Worm (Caenorhabditis elegans): ENCODE results near the gene agr-1.

Gene agr-1

ce11 chrII:6721581-6721980, 53.4 kb downstream of the agr-1 start (continued):
- TF ChIP-seq sea-2 (GFP tag; optimal IDR thresholded peaks at IDR 0.05) (no peak), elt-3 (tag; optimal IDR thresholded peaks at IDR 0.05) (no peak), fkh-10 (GFP tag; optimal IDR thresholded peaks at IDR 0.05) (no peak), ceh-16 (tag; optimal IDR thresholded peaks at IDR 0.05) (no peak), ceh-28 (tag; optimal IDR thresholded peaks at IDR 0.05) (no peak)

- TF ChIP-seq elt-2 (tag; optimal IDR thresholded peaks at IDR 0.05) = peak; percentile 60
- TF ChIP-seq lin-39 (tag; optimal IDR thresholded peaks at IDR 0.05) = no peak
- no peak for TF ChIP-seq nhr-11 (tag; optimal IDR thresholded peaks at IDR 0.05)
- TF ChIP-seq daf-12 (tag; optimal IDR thresholded peaks at IDR 0.05) = no peak
Measured at ce11 chrII:6718221-6718620, 56.8 kb downstream of the agr-1 start, which contains the start of gene tsp-10. Gene tsp-10 (plus strand): TSS chrII:6718586.

ce11 chrII:6716638-6717037, 58.3 kb downstream of the agr-1 start, which contains the start of the genes T14B4.5 and T14B4.20:
Gene T14B4.5 (plus strand): TSS chrII:6716863.
Gene T14B4.20 (plus strand): TSS chrII:6716901.
- TF ChIP-seq ceh-9 (tag; optimal IDR thresholded peaks at IDR 0.05) (no peak), nhr-11 (tag; optimal IDR thresholded peaks at IDR 0.05) (no peak), eor-1 (tag; optimal IDR thresholded peaks at IDR 0.05) (peak in 1 of 2 experiments; percentile 11), nhr-23 (tag; optimal IDR thresholded peaks at IDR 0.05) (peak; percentile 64), nhr-25 (tag; optimal IDR thresholded peaks at IDR 0.05) (peak; percentile 38)

- TF ChIP-seq nhr-76 (tag; optimal IDR thresholded peaks at IDR 0.05) (no peak), ama-1 (optimal IDR thresholded peaks at IDR 0.05) (peak; percentile 28), nhr-43 (tag; optimal IDR thresholded peaks at IDR 0.05; ENCODE audit: poor library complexity, severe bottlenecking) (peak; percentile 35), unc-62 (GFP tag; optimal IDR thresholded peaks at IDR 0.05) (no peak), nhr-23 (tag; optimal IDR thresholded peaks at IDR 0.05) (peak; percentile 46)
Measured at ce11 chrII:6715853-6716252, 59.1 kb downstream of the agr-1 start.

ce11 chrII:6713832-6714342, 61.1 kb downstream of the agr-1 start, which contains the start of gene dpy-2:
Gene dpy-2 (plus strand): TSS chrII:6714292.
- TF ChIP-seq mdl-1 (tag; optimal IDR thresholded peaks at IDR 0.05) (no peak), nhr-23 (tag; optimal IDR thresholded peaks at IDR 0.05) (peak; percentile 85), ceh-28 (tag; optimal IDR thresholded peaks at IDR 0.05) (no peak), elt-3 (tag; optimal IDR thresholded peaks at IDR 0.05) (peak in 2 of 3 experiments; percentile 10 to 76)

ce11 chrII:6713003-6713402, 62.0 kb downstream of the agr-1 start:
- TF ChIP-seq lsy-12 (tag; optimal IDR thresholded peaks at IDR 0.05) = no peak
- TF ChIP-seq ztf-4 (tag; optimal IDR thresholded peaks at IDR 0.05) = no peak
- no peak for TF ChIP-seq nhr-77 (tag; optimal IDR thresholded peaks at IDR 0.05)
- no peak for TF ChIP-seq sea-2 (GFP tag; optimal IDR thresholded peaks at IDR 0.05)
- TF ChIP-seq ceh-9 (tag; optimal IDR thresholded peaks at IDR 0.05) = no peak
- no peak for TF ChIP-seq fkh-2 (tag; optimal IDR thresholded peaks at IDR 0.05)
- no peak for TF ChIP-seq pqm-1 (tag; optimal IDR thresholded peaks at IDR 0.05)
- TF ChIP-seq nhr-76 (tag; optimal IDR thresholded peaks at IDR 0.05) = no peak
- no peak for TF ChIP-seq nhr-11 (tag; optimal IDR thresholded peaks at IDR 0.05)
- no peak for TF ChIP-seq skn-1 (tag; optimal IDR thresholded peaks at IDR 0.05)
- no peak for TF ChIP-seq unc-62 (GFP tag; optimal IDR thresholded peaks at IDR 0.05)
- no peak for TF ChIP-seq ceh-16 (tag; optimal IDR thresholded peaks at IDR 0.05)
- no peak for TF ChIP-seq fkh-10 (GFP tag; optimal IDR thresholded peaks at IDR 0.05)
- TF ChIP-seq elt-1 (tag; optimal IDR thresholded peaks at IDR 0.05) = no peak
- TF ChIP-seq lin-39 (tag; optimal IDR thresholded peaks at IDR 0.05) = no peak
- TF ChIP-seq unc-39 (tag; optimal IDR thresholded peaks at IDR 0.05) = no peak
- no peak for TF ChIP-seq ama-1 (optimal IDR thresholded peaks at IDR 0.05)
- no peak for TF ChIP-seq jun-1 (tag; optimal IDR thresholded peaks at IDR 0.05)

- TF ChIP-seq fos-1 (tag; optimal IDR thresholded peaks at IDR 0.05) (no peak), elt-3 (tag; optimal IDR thresholded peaks at IDR 0.05) (peak in 2 of 3 experiments; percentile 18 to 85), nhr-43 (tag; optimal IDR thresholded peaks at IDR 0.05; ENCODE audit: poor library complexity, severe bottlenecking) (peak; percentile 75), lsy-12 (tag; optimal IDR thresholded peaks at IDR 0.05) (peak; percentile 6), nhr-23 (tag; optimal IDR thresholded peaks at IDR 0.05) (peak; percentile 96), nhr-12 (tag; optimal IDR thresholded peaks at IDR 0.05) (no peak)
Measured at ce11 chrII:6712177-6712981, 62.6 kb downstream of the agr-1 start, which contains the start of the genes dpy-10 and T14B4.19. Gene dpy-10 (minus strand): TSS chrII:6712227. Gene T14B4.19 (minus strand): TSS chrII:6712931.

Measured in whole organism, L3 larva.